Fruit fly (Drosophila melanogaster) whole organism, pupa: ENCODE measurements around the gene CG42870.

Experiments
- CG14655 ChIP-seq: fragments of 200-800 bp; sonication (Bioruptor generic); optimal IDR thresholded peaks from 3 replicates; lab custom pipeline; 2017; ENCODE audit warnings: mild to moderate bottlenecking, missing biosample characterization, missing genetic modification reagents, missing genetic modification characterization
- Ets98B ChIP-seq: fragments of 200-800 bp; sonication (Bioruptor generic); IDR thresholded peaks from 2 replicates; pipeline ENCODE4 v1.3.6; 2022; ENCODE audit warnings: missing biosample characterization, missing genetic modification characterization

DNA sequence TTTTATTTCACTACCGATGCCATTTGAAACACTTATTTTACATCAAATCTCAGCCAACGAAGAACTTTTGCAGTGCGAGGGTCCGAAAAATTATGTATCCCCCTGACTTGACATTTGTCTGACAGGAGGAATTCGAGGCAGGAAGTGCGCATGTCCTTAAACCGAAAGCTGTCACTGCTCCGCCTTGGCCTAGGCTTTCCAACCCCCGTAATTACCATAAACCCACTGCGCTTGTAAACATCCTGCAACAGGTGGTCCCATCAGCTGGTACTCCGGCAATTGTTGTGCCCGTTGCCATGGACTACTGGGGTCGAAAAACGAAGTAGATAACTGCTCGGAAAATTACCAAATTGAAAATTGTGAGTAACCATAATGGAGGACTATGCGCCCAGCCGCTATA, 38.6 kb upstream of the CG42870 start, which contains the start of the genes GABA-B-R2 and CG6800:
- TF ChIP-seq Ets98B (GFP tag; lab: Robert Waterston, UW) (no peak), CG14655 (GFP tag; lab: Kevin White, UChicago) (no peak)
